Worm (Caenorhabditis elegans): ENCODE data around the gene T09B9.1.

Gene T09B9.1

ce11 chrX:9717265-9717664, 39.8 kb upstream of the T09B9.1 start, which contains the start of gene him-4:
Gene him-4 (plus strand): TSS chrX:9717565.
- TF ChIP-seq aha-1 (tag) (no peak), sdz-12 (GFP tag; optimal IDR thresholded peaks at IDR 0.05) (no peak), hlh-30 (tag; optimal IDR thresholded peaks at IDR 0.05; ENCODE audit: insufficient read depth) (no peak), nhr-11 (tag; optimal IDR thresholded peaks at IDR 0.05) (no peak), snpc-1.2 (GFP tag; IDR thresholded peaks at IDR 0.05) (no peak)

- TF ChIP-seq pha-4 (GFP tag; IDR thresholded peaks at IDR 0.05) (no peak), pha-4 (tag; optimal IDR thresholded peaks at IDR 0.05) (no peak)
Measured at ce11 chrX:9719070-9719469, 38.0 kb upstream of the T09B9.1 start.

ce11 chrX:9735479-9735878, 21.6 kb upstream of the T09B9.1 start:
- no peak for TF ChIP-seq fkh-10 (GFP tag; optimal IDR thresholded peaks at IDR 0.05)
- TF ChIP-seq aha-1 (tag): peak; percentile 72
- TF ChIP-seq ZK337.2 (GFP tag; IDR thresholded peaks at IDR 0.05): no peak
- no peak for TF ChIP-seq php-3 (GFP tag; IDR thresholded peaks at IDR 0.05)
- no peak for TF ChIP-seq hmg-1.1 (GFP tag; IDR thresholded peaks at IDR 0.05)

ce11 chrX:9737730-9738129, 19.3 kb upstream of the T09B9.1 start, which contains the start of gene F15G9.5:
Gene F15G9.5 (minus strand): TSS chrX:9737888.
- TF ChIP-seq hlh-30 (tag; optimal IDR thresholded peaks at IDR 0.05; ENCODE audit: insufficient read depth): peak; percentile 46
- TF ChIP-seq zfp-2 (tag; optimal IDR thresholded peaks at IDR 0.05): no peak
- peak; percentile 86 for TF ChIP-seq aha-1 (tag)
- no peak for TF ChIP-seq fkh-10 (GFP tag; optimal IDR thresholded peaks at IDR 0.05)
- no peak for TF ChIP-seq unc-62 (GFP tag; optimal IDR thresholded peaks at IDR 0.05 in 1 of 2)
- no peak for TF ChIP-seq unc-62 (tag; optimal IDR thresholded peaks at IDR 0.05)
- TF ChIP-seq egl-43 (GFP tag; IDR thresholded peaks at IDR 0.05): peak; percentile 60; the same call in 1 of the 2 replicates
- TF ChIP-seq ces-1 (GFP tag; optimal IDR thresholded peaks at IDR 0.05): no peak
- TF ChIP-seq F37D6.2 (tag; optimal IDR thresholded peaks at IDR 0.05): peak; percentile 15
- peak; percentile 84 for TF ChIP-seq set-16 (GFP tag; IDR thresholded peaks at IDR 0.05)
- TF ChIP-seq D1046.2 (GFP tag; IDR thresholded peaks at IDR 0.05): 0 out of 2 replicates have a peak, but pooled peaks have one; percentile 6
- TF ChIP-seq dve-1 (tag; optimal IDR thresholded peaks at IDR 0.05; ENCODE audit: insufficient read depth): no peak
- TF ChIP-seq hlh-11 (tag; optimal IDR thresholded peaks at IDR 0.05): peak; percentile 17
- peak; percentile 38 for TF ChIP-seq rbr-2 (tag; optimal IDR thresholded peaks at IDR 0.05)
- TF ChIP-seq ztf-7 (tag; optimal IDR thresholded peaks at IDR 0.05): no peak
- TF ChIP-seq jun-1 (tag; optimal IDR thresholded peaks at IDR 0.05): no peak
- TF ChIP-seq mep-1 (tag; optimal IDR thresholded peaks at IDR 0.05): peak; percentile 38
- TF ChIP-seq hmg-1.1 (GFP tag; IDR thresholded peaks at IDR 0.05): peak; percentile 71
- 0 out of 2 replicates have a peak, but pooled peaks have one; percentile 24 for TF ChIP-seq ctbp-1 (GFP tag; IDR thresholded peaks at IDR 0.05)
- TF ChIP-seq dmd-8 (GFP tag; IDR thresholded peaks at IDR 0.05): no peak
- no peak for TF ChIP-seq daf-16 (GFP tag; optimal IDR thresholded peaks at IDR 0.05)
- peak; percentile 33 for TF ChIP-seq daf-16 (tag; optimal IDR thresholded peaks at IDR 0.05)

- peak; percentile 91 for TF ChIP-seq aha-1 (tag)
- no peak for TF ChIP-seq mdt-29 (GFP tag; IDR thresholded peaks at IDR 0.05)
- no peak for TF ChIP-seq set-16 (GFP tag; IDR thresholded peaks at IDR 0.05)
- no peak for TF ChIP-seq mxl-3 (GFP tag; optimal IDR thresholded peaks at IDR 0.05)
- no peak for TF ChIP-seq madf-9 (GFP tag; conservative IDR thresholded peaks at IDR 0.05)
Measured at ce11 chrX:9742058-9742457, 15.0 kb upstream of the T09B9.1 start.

DNA sequence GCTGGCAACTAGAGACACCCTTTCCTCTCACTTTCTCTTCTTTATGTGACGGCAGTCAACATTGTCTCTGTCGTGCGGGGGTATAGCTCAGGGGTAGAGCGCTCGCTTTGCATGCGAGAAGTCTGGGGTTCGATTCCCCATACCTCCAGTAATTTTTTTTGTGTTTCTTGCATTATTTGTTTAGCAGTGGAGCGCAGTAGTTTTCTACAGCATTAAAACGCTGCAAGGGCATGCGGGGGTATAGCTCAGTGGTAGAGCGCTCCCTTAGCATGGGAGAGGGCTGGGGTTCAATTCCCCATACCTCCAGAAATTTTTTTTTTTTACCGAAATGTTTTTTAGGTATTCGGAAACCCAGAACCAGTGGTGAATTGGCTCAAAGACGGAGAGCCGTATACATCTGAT, 13.6 kb upstream of the T09B9.1 start:
- TF ChIP-seq arid-1 (GFP tag; conservative IDR thresholded peaks at IDR 0.05) (peak; percentile 97), zfp-3 (GFP tag; conservative IDR thresholded peaks at IDR 0.05) (peak; percentile 94), nhr-48 (tag; optimal IDR thresholded peaks at IDR 0.05) (peak; percentile 86), attf-4 (tag; optimal IDR thresholded peaks at IDR 0.05) (peak; percentile 51), php-3 (GFP tag; IDR thresholded peaks at IDR 0.05) (peak; percentile 95), zfp-2 (tag; optimal IDR thresholded peaks at IDR 0.05) (peak; percentile 78), nhr-102 (tag; optimal IDR thresholded peaks at IDR 0.05) (peak; percentile 92), nhr-77 (tag; optimal IDR thresholded peaks at IDR 0.05) (peak; percentile 42), ceh-20 (GFP tag; IDR thresholded peaks at IDR 0.05) (peak; percentile 97), lin-29 (GFP tag; IDR thresholded peaks at IDR 0.05) (peak; percentile 93), lim-7 (GFP tag; IDR thresholded peaks at IDR 0.05) (peak; percentile 99), zip-2 (tag; optimal IDR thresholded peaks at IDR 0.05) (peak; percentile 68), nhr-6 (tag; optimal IDR thresholded peaks at IDR 0.05) (peak; percentile 72), dpl-1 (GFP tag; optimal IDR thresholded peaks at IDR 0.05) (peak; percentile 19), rbr-2 (tag; optimal IDR thresholded peaks at IDR 0.05) (peak; percentile 95)
